Worm (Caenorhabditis elegans) whole organism, early embryonic: ENCODE data around the gene Y22D7AR.2.

ENCODE experiments used
- B0310.2 ChIP-seq: sonication (generic microtip); optimal IDR thresholded peaks from 2 replicates; lab custom pipeline; 2016; ENCODE audit warnings: mild to moderate bottlenecking, missing genetic modification characterization, missing compliant biosample characterization
- F13C5.2 ChIP-seq: sonication (generic microtip); optimal IDR thresholded peaks from 2 replicates; lab custom pipeline; 2017; ENCODE audit warnings: mild to moderate bottlenecking, missing genetic modification characterization, inconsistent platforms, missing compliant biosample characterization
- aly-1 ChIP-seq: sonication (generic microtip); optimal IDR thresholded peaks from 2 replicates; lab custom pipeline; 2016; ENCODE audit warnings: missing genetic modification characterization, missing compliant biosample characterization
- ama-1 ChIP-seq: fragments of 150-350 bp; optimal IDR thresholded peaks from 2 replicates; lab custom pipeline; 2014
- ceh-13 ChIP-seq: fragments of 200-800 bp; sonication (Bioruptor generic); optimal IDR thresholded peaks from 2 replicates; lab custom pipeline; 2018; ENCODE audit warnings: mild to moderate bottlenecking, missing genetic modification characterization, missing compliant biosample characterization
- ceh-36 ChIP-seq: sonication (generic microtip); optimal IDR thresholded peaks from 2 replicates; lab custom pipeline; 2016; ENCODE audit warnings: missing genetic modification characterization, inconsistent platforms, missing compliant biosample characterization
- ets-7 ChIP-seq: sonication (generic microtip); optimal IDR thresholded peaks from 2 replicates; lab custom pipeline; 2016; ENCODE audit warnings: missing genotype, missing genetic modification characterization, missing compliant biosample characterization
- flt-1 ChIP-seq: fragments of 200-800 bp; sonication (Bioruptor generic); IDR thresholded peaks from 2 replicates; pipeline ENCODE4 v1.3.6; 2022; ENCODE audit warnings: missing genetic modification characterization, missing compliant biosample characterization
- hmbx-1 ChIP-seq: sonication (generic microtip); optimal IDR thresholded peaks from 2 replicates; lab custom pipeline; 2016; ENCODE audit warnings: mild to moderate bottlenecking, missing genetic modification characterization, missing compliant biosample characterization
- hmg-4 ChIP-seq: fragments of 200-800 bp; sonication (Bioruptor generic); optimal IDR thresholded peaks from 2 replicates; lab custom pipeline; 2018; ENCODE audit warnings: mild to moderate bottlenecking, missing genetic modification characterization, missing compliant biosample characterization
- hnd-1 ChIP-seq: sonication (generic microtip); optimal IDR thresholded peaks from 2 replicates; lab custom pipeline; 2016; ENCODE audit warnings: missing genetic modification characterization, missing compliant biosample characterization
- pes-1 ChIP-seq: fragments of 200-800 bp; sonication (Bioruptor generic); IDR thresholded peaks from 2 replicates; pipeline ENCODE4 v1.3.6; 2022; ENCODE audit warnings: missing genetic modification reagents, missing genetic modification characterization, missing compliant biosample characterization
- scrt-1 ChIP-seq: fragments of 200-800 bp; sonication (Bioruptor generic); IDR thresholded peaks from 2 replicates; pipeline ENCODE4 v1.3.6; 2022; ENCODE audit warnings: missing genetic modification characterization, missing compliant biosample characterization
- sea-1 ChIP-seq: fragments of 200-800 bp; sonication (Bioruptor generic); conservative IDR thresholded peaks from 2 replicates; pipeline ENCODE4 v1.3.6; 2022; ENCODE audit warnings: missing genetic modification characterization, missing compliant biosample characterization
- tbx-11 ChIP-seq: fragments of 200-800 bp; sonication (Bioruptor generic); IDR thresholded peaks from 2 replicates; pipeline ENCODE4 v1.3.6; 2022; ENCODE audit warnings: missing genetic modification characterization, missing compliant biosample characterization
- tbx-37 ChIP-seq: fragments of 200-800 bp; sonication (Bioruptor generic); conservative IDR thresholded peaks from 2 replicates; pipeline ENCODE4 v1.3.6; 2022; ENCODE audit warnings: missing genetic modification reagents, missing genetic modification characterization, missing compliant biosample characterization
- tra-4 ChIP-seq: sonication (generic microtip); optimal IDR thresholded peaks from 2 replicates; lab custom pipeline; 2017; ENCODE audit warnings: missing genetic modification characterization, missing compliant biosample characterization

Y22D7AR.2 gene

DNA sequence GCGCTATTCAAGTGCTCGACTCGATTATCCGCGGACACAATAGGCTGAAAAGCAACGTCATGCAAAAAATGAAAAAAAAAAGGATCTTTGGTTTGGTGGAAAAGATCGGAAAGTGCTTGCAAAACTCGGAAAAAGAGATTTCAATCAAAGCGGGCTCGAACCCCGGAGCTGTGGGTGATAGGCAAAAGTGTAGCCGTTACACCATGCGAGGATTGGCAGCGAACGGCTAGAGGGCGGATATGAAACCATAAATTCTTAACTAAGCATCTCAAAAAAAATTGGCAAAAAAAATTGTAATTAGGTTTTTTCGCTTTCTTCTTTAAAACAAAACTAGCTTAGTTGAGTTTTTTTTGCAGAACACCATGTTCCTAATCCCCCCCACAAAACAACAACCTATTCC, 38.7 kb downstream of the Y22D7AR.2 start:
- TF ChIP-seq F13C5.2 (no peak), hmg-4 (GFP tag; lab: Kevin White, UChicago) (no peak), flt-1 (no peak), ama-1 (lab: Kevin White, UChicago) (no peak), scrt-1 (no peak), sea-1 (no peak), hnd-1 (no peak), hmbx-1 (no peak), pes-1 (no peak), tbx-11 (GFP tag; lab: Robert Waterston, UW) (no peak), ceh-36 (tag; lab: Kevin White, UChicago) (no peak), aly-1 (tag; lab: Kevin White, UChicago) (no peak)

ce11 chrIII:1745450-1746127, 39.8 kb downstream of the Y22D7AR.2 start:
- TF ChIP-seq tbx-37 (GFP tag; lab: Robert Waterston, UW) (no peak), sea-1 (no peak), hmg-4 (GFP tag; lab: Kevin White, UChicago) (no peak), ceh-36 (tag; lab: Kevin White, UChicago) (no peak), tra-4 (tag; lab: Kevin White, UChicago) (no peak), ceh-13 (no peak), pes-1 (no peak), tbx-11 (GFP tag; lab: Robert Waterston, UW) (no peak), hnd-1 (no peak), aly-1 (tag; lab: Kevin White, UChicago) (no peak), scrt-1 (no peak), ama-1 (lab: Kevin White, UChicago) (no peak), F13C5.2 (no peak), hmbx-1 (no peak), B0310.2 (tag; lab: Kevin White, UChicago) (no peak), flt-1 (no peak), ets-7 (tag; lab: Kevin White, UChicago) (no peak)

DNA sequence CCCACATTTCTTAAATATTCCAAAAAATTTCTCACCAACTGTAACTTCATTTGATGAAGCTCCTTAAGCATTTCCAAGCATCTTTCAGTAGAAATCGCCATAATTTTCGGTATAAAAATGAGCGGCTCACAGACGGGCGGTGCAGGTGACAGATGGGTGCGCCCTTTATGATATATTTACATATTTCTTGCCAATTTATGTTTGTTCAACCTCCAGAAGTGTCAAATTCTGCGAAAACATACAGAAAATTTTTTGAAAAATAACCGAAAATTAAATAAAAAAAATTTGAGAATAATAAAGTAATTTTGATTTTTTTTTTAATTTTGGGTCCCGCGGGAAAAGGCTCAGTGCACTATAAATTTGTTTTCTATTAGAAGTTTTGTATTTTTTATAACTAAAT, 49.1 kb downstream of the Y22D7AR.2 start, which contains the start of gene Y46E12A.3:
Y46E12A.3 (minus strand) TSS at position 101 of the 400 bp plus-strand sequence.
- TF ChIP-seq flt-1 (no peak), pes-1 (no peak), tra-4 (tag; lab: Kevin White, UChicago) (no peak), aly-1 (tag; lab: Kevin White, UChicago) (no peak), scrt-1 (no peak), ceh-36 (tag; lab: Kevin White, UChicago) (no peak), hnd-1 (no peak), sea-1 (no peak), ama-1 (lab: Kevin White, UChicago) (no peak), ets-7 (tag; lab: Kevin White, UChicago) (no peak)

DNA sequence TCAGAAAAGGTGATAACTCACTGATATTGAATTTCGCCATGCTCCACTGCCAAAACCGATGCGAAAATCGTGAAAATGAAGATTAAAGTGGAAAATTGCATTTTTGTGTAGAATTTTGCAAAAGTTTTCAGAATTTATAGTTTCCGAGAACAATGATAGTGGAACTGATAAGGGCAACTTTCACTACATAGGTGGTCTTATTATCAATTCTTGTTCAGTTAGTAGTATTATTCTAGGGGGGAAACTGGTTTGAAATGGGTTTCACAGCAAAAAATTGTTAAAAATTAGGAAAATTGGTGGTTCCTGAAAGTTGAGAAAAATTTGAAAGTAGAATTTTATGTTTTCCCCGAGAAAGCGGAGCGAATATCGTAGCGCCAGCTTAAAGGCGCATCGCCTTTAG, 52.4 kb downstream of the Y22D7AR.2 start, which contains the start of gene Y46E12A.5:
Y46E12A.5 (minus strand) TSS at position 101 of the 400 bp plus-strand sequence.
- TF ChIP-seq scrt-1 = no peak
- TF ChIP-seq sea-1 = no peak
- TF ChIP-seq ets-7 (tag; lab: Kevin White, UChicago) = no peak
- no peak for TF ChIP-seq flt-1
- TF ChIP-seq hmg-4 (GFP tag; lab: Kevin White, UChicago) = no peak
- no peak for TF ChIP-seq ama-1 (lab: Kevin White, UChicago)
- TF ChIP-seq aly-1 (tag; lab: Kevin White, UChicago) = no peak
- no peak for TF ChIP-seq tbx-11 (GFP tag; lab: Robert Waterston, UW)
- no peak for TF ChIP-seq pes-1
- no peak for TF ChIP-seq tra-4 (tag; lab: Kevin White, UChicago)
- no peak for TF ChIP-seq hnd-1
- TF ChIP-seq ceh-36 (tag; lab: Kevin White, UChicago) = no peak
- TF ChIP-seq F13C5.2 = no peak
- TF ChIP-seq ceh-13 = no peak
- TF ChIP-seq B0310.2 (tag; lab: Kevin White, UChicago) = no peak
- no peak for TF ChIP-seq hmbx-1
- no peak for TF ChIP-seq tbx-37 (GFP tag; lab: Robert Waterston, UW)

DNA sequence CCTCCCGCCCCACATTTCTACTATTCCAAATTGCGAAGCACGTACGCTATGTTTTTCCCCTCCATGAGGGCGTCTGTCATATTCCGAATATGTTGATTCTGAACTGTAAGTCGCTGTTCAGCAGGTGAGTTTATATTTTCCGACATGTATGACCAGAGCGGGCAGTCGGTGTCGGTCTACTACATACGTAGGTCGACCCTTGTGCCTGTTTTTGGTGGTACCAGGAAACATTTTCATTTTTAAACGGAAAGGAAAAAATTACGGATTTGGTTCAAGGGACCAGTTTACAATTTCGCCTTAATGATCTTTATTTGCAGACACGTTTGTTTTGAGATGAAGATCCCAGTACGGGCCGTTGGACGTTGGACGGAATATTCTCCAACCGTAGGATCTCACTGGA, 52.9 kb downstream of the Y22D7AR.2 start, which contains the start of gene Y46E12A.2:
Y46E12A.2 (plus strand) TSS at position 301 of the 400 bp plus-strand sequence.
- TF ChIP-seq aly-1 (tag; lab: Kevin White, UChicago) (no peak), ama-1 (lab: Kevin White, UChicago) (no peak), sea-1 (no peak), tra-4 (tag; lab: Kevin White, UChicago) (no peak), scrt-1 (no peak), F13C5.2 (no peak), ets-7 (tag; lab: Kevin White, UChicago) (no peak)

DNA sequence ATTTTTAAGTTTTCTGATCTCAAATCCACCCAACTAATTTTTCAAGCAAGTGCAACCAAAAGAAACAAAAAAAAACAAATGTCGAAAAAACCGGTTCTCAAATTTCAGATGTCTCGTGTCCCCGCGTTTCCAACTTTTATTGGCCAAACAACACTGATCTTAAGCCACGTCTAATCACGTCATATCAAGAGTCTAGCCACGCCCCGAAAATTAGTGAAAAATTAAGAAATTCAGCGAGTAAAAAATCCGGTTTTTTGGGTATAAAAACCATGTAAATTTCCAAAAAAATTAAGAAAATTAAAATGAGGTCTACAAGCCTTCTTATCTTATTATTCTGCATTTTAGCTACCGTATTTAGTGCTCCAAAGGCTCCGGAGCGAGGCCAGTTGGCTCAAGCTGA, 57.5 kb downstream of the Y22D7AR.2 start, which contains the start of gene cnc-6:
cnc-6 (plus strand) TSS at position 301 of the 400 bp plus-strand sequence.
- TF ChIP-seq scrt-1 (no peak), ceh-36 (tag; lab: Kevin White, UChicago) (no peak), pes-1 (no peak), aly-1 (tag; lab: Kevin White, UChicago) (no peak), hmbx-1 (no peak), tbx-11 (GFP tag; lab: Robert Waterston, UW) (no peak), ets-7 (tag; lab: Kevin White, UChicago) (no peak)
